Worm (Caenorhabditis elegans) whole organism, young adult: ENCODE data around the gene Y40C7B.4.

ENCODE experiments used
- F39B2.1 ChIP-seq: fragments of 200-800 bp; sonication (Bioruptor generic); IDR thresholded peaks from 2 replicates; pipeline ENCODE4 v1.3.6; 2022; ENCODE audit warnings: missing genetic modification reagents, missing genetic modification characterization, missing compliant biosample characterization
- F57C9.4 ChIP-seq: sonication (generic microtip); optimal IDR thresholded peaks from 2 replicates; lab custom pipeline; 2017; ENCODE audit warnings: mild to moderate bottlenecking, missing genetic modification characterization, missing compliant biosample characterization
- T07F8.4 ChIP-seq: sonication (generic microtip); optimal IDR thresholded peaks from 2 replicates; lab custom pipeline; 2016; ENCODE audit warnings: mild to moderate bottlenecking, missing genetic modification characterization, moderate library complexity, missing compliant biosample characterization
- T26A5.8 ChIP-seq: sonication (generic microtip); optimal IDR thresholded peaks from 2 replicates; lab custom pipeline; 2016; ENCODE audit warnings: missing genetic modification characterization, missing compliant biosample characterization
- Y79H2A.3 ChIP-seq: fragments of 200-800 bp; sonication (Bioruptor generic); conservative IDR thresholded peaks from 2 replicates; pipeline ENCODE4 v1.3.6; 2022; ENCODE audit warnings: missing genetic modification reagents, missing genetic modification characterization, missing compliant biosample characterization
- ZK185.1 ChIP-seq: sonication (generic microtip); optimal IDR thresholded peaks from 2 replicates; lab custom pipeline; 2016; ENCODE audit warnings: mild to moderate bottlenecking, missing genetic modification characterization, missing compliant biosample characterization; ENCODE audit not compliant: poor library complexity, severe bottlenecking
- athp-1 ChIP-seq: sonication (generic microtip); optimal IDR thresholded peaks from 2 replicates; lab custom pipeline; 2017; ENCODE audit warnings: mild to moderate bottlenecking, missing genetic modification characterization, missing compliant biosample characterization
- attf-5 ChIP-seq: fragments of 200-800 bp; sonication (Bioruptor generic); optimal IDR thresholded peaks from 2 replicates; lab custom pipeline; 2018; ENCODE audit warnings: mild to moderate bottlenecking, missing genetic modification characterization, missing compliant biosample characterization
- attf-6 ChIP-seq: fragments of 200-800 bp; sonication (Bioruptor generic); IDR thresholded peaks from 2 replicates; pipeline ENCODE4 v1.3.6; 2022; ENCODE audit warnings: missing genetic modification reagents, missing genetic modification characterization, missing compliant biosample characterization
- bed-1 ChIP-seq: fragments of 200-800 bp; sonication (Bioruptor generic); IDR thresholded peaks from 2 replicates; pipeline ENCODE4 v1.3.6; 2022; ENCODE audit warnings: missing genetic modification reagents, missing genetic modification characterization, missing compliant biosample characterization
- bed-2 ChIP-seq: fragments of 200-800 bp; sonication (Bioruptor generic); IDR thresholded peaks from 2 replicates; pipeline ENCODE4 v1.3.6; 2022; ENCODE audit warnings: missing genetic modification reagents, missing genetic modification characterization, missing compliant biosample characterization
- ceh-27 ChIP-seq: fragments of 200-800 bp; sonication (Bioruptor generic); optimal IDR thresholded peaks from 2 replicates; lab custom pipeline; 2018; ENCODE audit warnings: mild to moderate bottlenecking, missing genetic modification characterization, moderate library complexity, missing compliant biosample characterization
- dpff-1 ChIP-seq: sonication (generic microtip); optimal IDR thresholded peaks from 2 replicates; lab custom pipeline; 2017; ENCODE audit warnings: mild to moderate bottlenecking, missing genetic modification characterization, missing compliant biosample characterization
- efl-1 ChIP-seq: fragments of 150-350 bp; optimal IDR thresholded peaks from 2 replicates; lab custom pipeline; 2014; ENCODE audit warnings: missing biosample characterization, missing genetic modification reagents, missing genetic modification characterization
- egl-18 ChIP-seq: fragments of 200-800 bp; sonication (Bioruptor generic); IDR thresholded peaks from 2 replicates; pipeline ENCODE4 v1.3.6; 2022; ENCODE audit warnings: missing genetic modification reagents, missing genetic modification characterization, missing compliant biosample characterization
- egrh-3 ChIP-seq: fragments of 200-800 bp; sonication (Bioruptor generic); IDR thresholded peaks from 2 replicates; pipeline ENCODE4 v1.3.6; 2022; ENCODE audit warnings: missing genetic modification reagents, missing genetic modification characterization, missing compliant biosample characterization
- ets-4 ChIP-seq: fragments of 200-800 bp; sonication (Bioruptor generic); optimal IDR thresholded peaks from 2 replicates; lab custom pipeline; 2018; ENCODE audit warnings: mild to moderate bottlenecking, missing genetic modification characterization, missing compliant biosample characterization
- him-1 ChIP-seq: sonication (generic microtip); optimal IDR thresholded peaks from 2 replicates; lab custom pipeline; 2016; ENCODE audit warnings: missing genotype, missing genetic modification reagents, missing genetic modification characterization, missing compliant biosample characterization
- lag-1 ChIP-seq: fragments of 200-800 bp; sonication (Bioruptor generic); IDR thresholded peaks from 2 replicates; pipeline ENCODE4 v1.3.6; 2022; ENCODE audit warnings: missing genetic modification reagents, missing genetic modification characterization, missing compliant biosample characterization
- lin-35 ChIP-seq, 3 experiments: fragments of 150-350 bp in 2 of 3; sonication (generic microtip) in 1 of 3; optimal IDR thresholded peaks; 2 replicates each; lab custom pipeline; 2014 to 2018; ENCODE audit warnings: missing biosample characterization in 3 of 3, missing genetic modification characterization in 3 of 3, missing genetic modification reagents in 3 of 3
- lir-1 ChIP-seq: fragments of 200-800 bp; sonication (Bioruptor generic); conservative IDR thresholded peaks from 2 replicates; pipeline ENCODE4 v1.3.6; 2022; ENCODE audit warnings: missing genetic modification reagents, missing genetic modification characterization, missing compliant biosample characterization
- lsl-1 ChIP-seq: fragments of 200-800 bp; sonication (Bioruptor generic); optimal IDR thresholded peaks from 2 replicates; lab custom pipeline; 2018; ENCODE audit warnings: mild to moderate bottlenecking, missing genetic modification characterization, moderate library complexity, missing compliant biosample characterization
- mel-28 ChIP-seq: sonication (generic microtip); optimal IDR thresholded peaks from 2 replicates; lab custom pipeline; 2016; ENCODE audit warnings: borderline replicate concordance, mild to moderate bottlenecking, missing genetic modification characterization, missing compliant biosample characterization
- mes-4 ChIP-seq: sonication (generic microtip); optimal IDR thresholded peaks from 2 replicates; lab custom pipeline; 2016; ENCODE audit warnings: missing genotype, missing genetic modification characterization, missing compliant biosample characterization
- nfya-2 ChIP-seq: fragments of 200-800 bp; sonication (Bioruptor generic); IDR thresholded peaks from 2 replicates; pipeline ENCODE4 v1.3.6; 2022; ENCODE audit warnings: missing genetic modification reagents, missing genetic modification characterization, missing compliant biosample characterization
- nfyb-1 ChIP-seq: fragments of 200-800 bp; sonication (Bioruptor generic); IDR thresholded peaks from 2 replicates; pipeline ENCODE4 v1.3.6; 2022; ENCODE audit warnings: missing genetic modification reagents, missing genetic modification characterization, missing compliant biosample characterization
- nhr-80 ChIP-seq: sonication (generic microtip); optimal IDR thresholded peaks from 2 replicates; lab custom pipeline; 2016; ENCODE audit warnings: missing genetic modification characterization, missing compliant biosample characterization
- pbrm-1 ChIP-seq: fragments of 200-800 bp; sonication (Bioruptor generic); IDR thresholded peaks from 2 replicates; pipeline ENCODE4 v1.3.6; 2022; ENCODE audit warnings: missing genetic modification reagents, missing genetic modification characterization, missing compliant biosample characterization
- rcor-1 ChIP-seq: fragments of 200-800 bp; sonication (Bioruptor generic); IDR thresholded peaks from 2 replicates; pipeline ENCODE4 v1.3.6; 2022; ENCODE audit warnings: missing genetic modification reagents, missing genetic modification characterization, missing compliant biosample characterization
- repo-1 ChIP-seq: sonication (generic microtip); optimal IDR thresholded peaks from 2 replicates; lab custom pipeline; 2017; ENCODE audit warnings: mild to moderate bottlenecking, missing genetic modification characterization, missing compliant biosample characterization
- tbp1 ChIP-seq: fragments of 200-800 bp; sonication (Bioruptor generic); optimal IDR thresholded peaks from 2 replicates; lab custom pipeline; 2018; ENCODE audit warnings: mild to moderate bottlenecking, missing genetic modification characterization, missing compliant biosample characterization
- tlf-1 ChIP-seq: fragments of 200-800 bp; sonication (Bioruptor generic); optimal IDR thresholded peaks from 2 replicates; lab custom pipeline; 2018; ENCODE audit warnings: mild to moderate bottlenecking, missing genetic modification characterization, missing compliant biosample characterization
- zfh-2 ChIP-seq: fragments of 200-800 bp; sonication (Bioruptor generic); conservative IDR thresholded peaks from 2 replicates; pipeline ENCODE4 v1.3.6; 2022; ENCODE audit warnings: missing genetic modification reagents, missing genetic modification characterization, missing compliant biosample characterization
- zim-3 ChIP-seq: sonication (generic microtip); optimal IDR thresholded peaks from 2 replicates; lab custom pipeline; 2017; ENCODE audit warnings: mild to moderate bottlenecking, missing genetic modification characterization, moderate library complexity, missing compliant biosample characterization
- ztf-25 ChIP-seq: fragments of 200-800 bp; sonication (Bioruptor generic); IDR thresholded peaks from 2 replicates; pipeline ENCODE4 v1.3.6; 2022; ENCODE audit warnings: missing genetic modification reagents, missing genetic modification characterization, missing compliant biosample characterization
- ztf-26 ChIP-seq: sonication (generic microtip); optimal IDR thresholded peaks from 2 replicates; lab custom pipeline; 2017; ENCODE audit warnings: missing genetic modification characterization, missing compliant biosample characterization
- ztf-28 ChIP-seq: fragments of 200-800 bp; sonication (Bioruptor generic); IDR thresholded peaks from 2 replicates; pipeline ENCODE4 v1.3.6; 2022; ENCODE audit warnings: missing genetic modification reagents, missing genetic modification characterization, missing compliant biosample characterization

The Y40C7B.4 gene

ce11 chrX:17217050-17217813, 39.4 kb downstream of the Y40C7B.4 start, which contains the start of gene acdh-7 (continued):
- no peak for TF ChIP-seq nfya-2 (GFP tag; lab: Robert Waterston, UW)
- no peak for TF ChIP-seq T07F8.4
- no peak for TF ChIP-seq him-1 (tag; lab: Kevin White, UChicago)
- TF ChIP-seq ztf-25 (GFP tag; lab: Robert Waterston, UW), result no peak
- TF ChIP-seq dpff-1, result no peak
- TF ChIP-seq lag-1 (GFP tag; lab: Robert Waterston, UW), result no peak
- TF ChIP-seq zfh-2, result 0 out of 2 replicates have a peak, but pooled peaks have one; percentile 28
- no peak for TF ChIP-seq ztf-28 (GFP tag; lab: Robert Waterston, UW)
- no peak for TF ChIP-seq lsl-1 (GFP tag; lab: Kevin White, UChicago)
- no peak for TF ChIP-seq T26A5.8 (tag; lab: Kevin White, UChicago)
- TF ChIP-seq repo-1 (tag; lab: Kevin White, UChicago), result no peak
- TF ChIP-seq bed-2 (GFP tag; lab: Robert Waterston, UW), result no peak

DNA sequence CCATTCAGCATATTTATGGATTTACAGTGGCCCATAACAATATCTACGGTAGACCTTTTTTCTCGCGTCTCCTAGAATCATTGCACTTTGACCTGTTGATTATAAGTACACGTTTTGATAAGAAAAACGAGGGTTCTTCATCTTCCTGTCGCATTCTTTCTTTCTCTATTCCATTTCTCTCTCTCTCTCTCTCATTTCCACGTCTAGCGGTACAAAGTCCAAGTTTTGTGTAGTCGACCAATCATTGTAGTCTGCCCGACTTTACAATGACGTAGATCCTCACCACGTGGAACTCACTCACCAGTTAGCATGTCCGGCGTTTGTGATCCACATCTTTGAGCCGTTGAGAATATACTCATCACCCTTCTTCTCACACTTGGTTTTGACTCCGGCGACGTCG, 40.4 kb downstream of the Y40C7B.4 start:
- TF ChIP-seq zfh-2 (no peak), efl-1 (GFP tag; lab: Kevin White, UChicago) (no peak), nhr-80 (tag; lab: Kevin White, UChicago) (peak; percentile 27), T07F8.4 (no peak), mel-28 (tag; lab: Kevin White, UChicago) (no peak), dpff-1 (no peak), lir-1 (GFP tag; lab: Robert Waterston, UW) (no peak), Y79H2A.3 (GFP tag; lab: Robert Waterston, UW) (no peak), ZK185.1 (tag; lab: Kevin White, UChicago) (peak; percentile 3), ceh-27 (GFP tag; lab: Kevin White, UChicago) (no peak), F57C9.4 (tag; lab: Kevin White, UChicago) (no peak), pbrm-1 (no peak), attf-5 (GFP tag; lab: Kevin White, UChicago) (no peak), attf-6 (GFP tag; lab: Robert Waterston, UW) (no peak), bed-1 (no peak), egrh-3 (GFP tag; lab: Robert Waterston, UW) (no peak), zim-3 (tag; lab: Kevin White, UChicago) (no peak), ztf-26 (tag; lab: Kevin White, UChicago) (peak; percentile 28), tlf-1 (GFP tag; lab: Kevin White, UChicago) (no peak), egl-18 (GFP tag; lab: Robert Waterston, UW) (no peak), rcor-1 (GFP tag; lab: Robert Waterston, UW) (no peak), lin-35 (GFP tag; optimal IDR thresholded peaks at IDR 0.05; lab: Kevin White, UChicago) (no peak), athp-1 (tag; lab: Kevin White, UChicago) (no peak), ztf-25 (GFP tag; lab: Robert Waterston, UW) (no peak), nfyb-1 (peak; percentile 45; the same call in 1 of the 2 replicates), ets-4 (GFP tag; lab: Kevin White, UChicago) (no peak), mes-4 (tag; lab: Kevin White, UChicago) (no peak), tbp1 (GFP tag; lab: Kevin White, UChicago) (no peak), F39B2.1 (no peak)
